Worm (Caenorhabditis elegans): ENCODE results near the gene Y75B8A.23.

The Y75B8A.23 gene

ce11 chrIII:12273598-12274090 lies 23.2 kb downstream of the Y75B8A.23 start, which contains the start of the genes Y75B8A.24 and Y75B8A.25 (continued):
- TF ChIP-seq attf-3 (GFP tag; conservative IDR thresholded peaks at IDR 0.05), result peak; percentile 22; the same call in 1 of the 2 replicates
- TF ChIP-seq ceh-91 (GFP tag; IDR thresholded peaks at IDR 0.05), result peak; percentile 53
- 0 out of 2 replicates have a peak, but pooled peaks have one; percentile 62 for TF ChIP-seq madf-3 (GFP tag; IDR thresholded peaks at IDR 0.05)
- no peak for TF ChIP-seq ceh-79 (tag; optimal IDR thresholded peaks at IDR 0.05)

- TF ChIP-seq lin-35 (GFP tag; optimal IDR thresholded peaks at IDR 0.05) (peak in 1 of 3 experiments; percentile 77), unc-62 (GFP tag; optimal IDR thresholded peaks at IDR 0.05) (no peak), lin-54 (GFP tag; optimal IDR thresholded peaks at IDR 0.05) (peak; percentile 51), ceh-100 (GFP tag; IDR thresholded peaks at IDR 0.05) (no peak), aptf-2 (GFP tag; conservative IDR thresholded peaks at IDR 0.05) (no peak), zim-3 (tag; optimal IDR thresholded peaks at IDR 0.05) (no peak), him-1 (tag; optimal IDR thresholded peaks at IDR 0.05) (no peak), madf-6 (GFP tag; IDR thresholded peaks at IDR 0.05) (no peak), rcor-1 (GFP tag; IDR thresholded peaks at IDR 0.05) (no peak), ets-4 (GFP tag; optimal IDR thresholded peaks at IDR 0.05) (no peak), die-1 (tag; optimal IDR thresholded peaks at IDR 0.05) (no peak), ztf-3 (GFP tag; optimal IDR thresholded peaks at IDR 0.05) (no peak), efl-1 (GFP tag; optimal IDR thresholded peaks at IDR 0.05) (no peak), F22D6.2 (tag; optimal IDR thresholded peaks at IDR 0.05) (no peak), ccch-3 (GFP tag; optimal IDR thresholded peaks at IDR 0.05) (no peak), mcd-1 (GFP tag; IDR thresholded peaks at IDR 0.05) (peak; percentile 78), ama-1 (optimal IDR thresholded peaks at IDR 0.05) (no peak), ama-1 (GFP tag; optimal IDR thresholded peaks at IDR 0.05) (no peak)
Observed at ce11 chrIII:12278766-12279165, 28.3 kb downstream of the Y75B8A.23 start.

- TF ChIP-seq lin-26 (GFP tag; IDR thresholded peaks at IDR 0.05), result no peak
- TF ChIP-seq C17E4.6 (GFP tag; IDR thresholded peaks at IDR 0.05), result no peak
- TF ChIP-seq bed-2 (GFP tag; IDR thresholded peaks at IDR 0.05), result no peak
- no peak for TF ChIP-seq efl-1 (GFP tag; optimal IDR thresholded peaks at IDR 0.05)
- TF ChIP-seq F22D6.2 (tag; optimal IDR thresholded peaks at IDR 0.05), result no peak
- no peak for TF ChIP-seq snpc-1.1 (tag; optimal IDR thresholded peaks at IDR 0.05; ENCODE audit: insufficient read depth)
- no peak for TF ChIP-seq hmg-20 (GFP tag; IDR thresholded peaks at IDR 0.05)
- TF ChIP-seq ztf-25 (GFP tag; IDR thresholded peaks at IDR 0.05), result no peak
- no peak for TF ChIP-seq ztf-6 (GFP tag; IDR thresholded peaks at IDR 0.05)
- no peak for TF ChIP-seq mcd-1 (GFP tag; IDR thresholded peaks at IDR 0.05)
- no peak for TF ChIP-seq atf-7 (tag; optimal IDR thresholded peaks at IDR 0.05)
- TF ChIP-seq attf-5 (GFP tag; optimal IDR thresholded peaks at IDR 0.05), result no peak
Observed at ce11 chrIII:12284157-12284556, 33.7 kb downstream of the Y75B8A.23 start.

ce11 chrIII:12292465-12292864 lies 42.0 kb downstream of the Y75B8A.23 start:
- TF ChIP-seq ceh-91 (GFP tag; IDR thresholded peaks at IDR 0.05) (no peak), ceh-58 (GFP tag; IDR thresholded peaks at IDR 0.05) (no peak), C06A6.2 (GFP tag; conservative IDR thresholded peaks at IDR 0.05) (no peak), T26A5.8 (tag; optimal IDR thresholded peaks at IDR 0.05) (no peak), aptf-2 (GFP tag; conservative IDR thresholded peaks at IDR 0.05) (no peak), die-1 (tag; optimal IDR thresholded peaks at IDR 0.05) (no peak), him-1 (tag; optimal IDR thresholded peaks at IDR 0.05) (no peak), ceh-79 (tag; optimal IDR thresholded peaks at IDR 0.05) (no peak), lsy-27 (tag; optimal IDR thresholded peaks at IDR 0.05; ENCODE audit: borderline replicate concordance, insufficient read depth) (no peak), nhr-80 (tag; optimal IDR thresholded peaks at IDR 0.05) (no peak), attf-6 (GFP tag; IDR thresholded peaks at IDR 0.05) (no peak), lir-1 (GFP tag; conservative IDR thresholded peaks at IDR 0.05) (no peak)

All from whole organism, young adult.